Worm (Caenorhabditis elegans) whole organism, mixed stage, embryonic: ENCODE data around the gene C18G1.7.

ENCODE experiments used
- M03D4.4 ChIP-seq: sonication (generic microtip); optimal IDR thresholded peaks from 2 replicates; lab custom pipeline; 2017; ENCODE audit warnings: mild to moderate bottlenecking, missing genetic modification characterization, missing compliant biosample characterization
- bed-3 ChIP-seq: fragments of 200-800 bp; sonication (Bioruptor generic); optimal IDR thresholded peaks from 3 replicates; lab custom pipeline; 2018; ENCODE audit warnings: mild to moderate bottlenecking, missing genetic modification characterization, moderate library complexity, missing compliant biosample characterization
- blmp-1 ChIP-seq: fragments of 150-350 bp; optimal IDR thresholded peaks from 2 replicates; lab custom pipeline; 2014; ENCODE audit warnings: missing biosample characterization, missing genetic modification characterization
- ceh-39 ChIP-seq: fragments of 150-350 bp; optimal IDR thresholded peaks from 2 replicates; lab custom pipeline; 2014; ENCODE audit warnings: missing biosample characterization, missing genetic modification characterization
- ceh-43 ChIP-seq: fragments of 200-800 bp; sonication (Bioruptor generic); optimal IDR thresholded peaks from 2 replicates; lab custom pipeline; 2018; ENCODE audit warnings: mild to moderate bottlenecking, missing genetic modification characterization, moderate library complexity, missing compliant biosample characterization
- ceh-83 ChIP-seq: fragments of 200-800 bp; sonication (Bioruptor generic); optimal IDR thresholded peaks from 2 replicates; lab custom pipeline; 2018; ENCODE audit warnings: mild to moderate bottlenecking, missing genetic modification characterization, missing compliant biosample characterization
- cnd-1 ChIP-seq: fragments of 200-800 bp; sonication (Bioruptor generic); optimal IDR thresholded peaks from 2 replicates; lab custom pipeline; 2018; ENCODE audit warnings: mild to moderate bottlenecking, missing genetic modification characterization, missing compliant biosample characterization
- drap-1 ChIP-seq: fragments of 200-800 bp; sonication (Bioruptor generic); optimal IDR thresholded peaks from 3 replicates; lab custom pipeline; 2018; ENCODE audit warnings: mild to moderate bottlenecking, missing genetic modification characterization, missing compliant biosample characterization
- elt-1 ChIP-seq: sonication (generic microtip); optimal IDR thresholded peaks from 2 replicates; lab custom pipeline; 2017; ENCODE audit warnings: missing genetic modification characterization, mild to moderate bottlenecking, missing compliant biosample characterization, antibody characterized with exemption, moderate library complexity, borderline replicate concordance; ENCODE audit not compliant: insufficient read depth
- elt-3 ChIP-seq: fragments of 150-350 bp; optimal IDR thresholded peaks from 2 replicates; lab custom pipeline; 2014; ENCODE audit warnings: missing biosample characterization, missing genetic modification characterization
- flh-1 ChIP-seq: fragments of 200-800 bp; sonication (Bioruptor generic); optimal IDR thresholded peaks from 2 replicates; lab custom pipeline; 2018; ENCODE audit warnings: mild to moderate bottlenecking, missing genetic modification characterization, moderate library complexity, missing compliant biosample characterization
- ham-2 ChIP-seq: fragments of 200-800 bp; sonication (Bioruptor generic); optimal IDR thresholded peaks from 2 replicates; lab custom pipeline; 2018; ENCODE audit warnings: mild to moderate bottlenecking, missing genetic modification characterization, missing compliant biosample characterization
- hlh-1 ChIP-seq: fragments of 150-350 bp; optimal IDR thresholded peaks from 2 replicates; lab custom pipeline; 2014; ENCODE audit warnings: missing biosample characterization, missing genetic modification reagents, missing genetic modification characterization
- lin-13 ChIP-seq: fragments of 150-350 bp; optimal IDR thresholded peaks from 2 replicates; lab custom pipeline; 2014; ENCODE audit warnings: missing biosample characterization, missing genetic modification characterization
- lin-32 ChIP-seq: fragments of 200-800 bp; sonication (Bioruptor generic); optimal IDR thresholded peaks from 2 replicates; lab custom pipeline; 2018; ENCODE audit warnings: mild to moderate bottlenecking, missing genetic modification characterization, missing compliant biosample characterization
- lsy-2 ChIP-seq: fragments of 150-350 bp; optimal IDR thresholded peaks from 2 replicates; lab custom pipeline; 2014; ENCODE audit warnings: missing biosample characterization, missing genetic modification characterization
- mep-1 ChIP-seq: fragments of 150-350 bp; optimal IDR thresholded peaks from 2 replicates; lab custom pipeline; 2017; ENCODE audit warnings: missing biosample characterization, missing genetic modification reagents, missing genetic modification characterization, inconsistent platforms
- mls-2 ChIP-seq: sonication (generic microtip); optimal IDR thresholded peaks from 2 replicates; lab custom pipeline; 2016; ENCODE audit warnings: mild to moderate bottlenecking, missing genetic modification characterization, moderate library complexity, missing compliant biosample characterization
- nhr-12 ChIP-seq: fragments of 150-350 bp; optimal IDR thresholded peaks from 2 replicates; lab custom pipeline; 2014; ENCODE audit warnings: missing biosample characterization, missing genetic modification characterization
- nhr-2 ChIP-seq: fragments of 150-350 bp; optimal IDR thresholded peaks from 2 replicates; lab custom pipeline; 2014; ENCODE audit warnings: missing biosample characterization, missing genetic modification characterization
- nhr-237 ChIP-seq: fragments of 150-350 bp; optimal IDR thresholded peaks from 2 replicates; lab custom pipeline; 2014; ENCODE audit warnings: missing biosample characterization, missing genetic modification characterization
- nhr-28 ChIP-seq: fragments of 150-350 bp; optimal IDR thresholded peaks from 2 replicates; lab custom pipeline; 2014; ENCODE audit warnings: missing biosample characterization, missing genetic modification characterization
- nhr-76 ChIP-seq: sonication (generic microtip); optimal IDR thresholded peaks from 2 replicates; lab custom pipeline; 2017; ENCODE audit warnings: missing biosample characterization, missing genetic modification characterization
- pha-4 ChIP-seq: fragments of 150-350 bp; optimal IDR thresholded peaks from 2 replicates; lab custom pipeline; 2018; ENCODE audit warnings: missing biosample characterization, missing genetic modification reagents, missing genetic modification characterization
- sem-2 ChIP-seq: fragments of 200-800 bp; sonication (Bioruptor generic); optimal IDR thresholded peaks from 2 replicates; lab custom pipeline; 2018; ENCODE audit warnings: mild to moderate bottlenecking, missing genetic modification characterization, missing compliant biosample characterization
- sptf-1 ChIP-seq: sonication (generic microtip); optimal IDR thresholded peaks from 2 replicates; lab custom pipeline; 2017; ENCODE audit warnings: mild to moderate bottlenecking, missing genetic modification characterization, moderate library complexity, missing compliant biosample characterization
- tbx-8 ChIP-seq: fragments of 200-800 bp; sonication (Bioruptor generic); optimal IDR thresholded peaks from 2 replicates; lab custom pipeline; 2018; ENCODE audit warnings: mild to moderate bottlenecking, missing genetic modification characterization, moderate library complexity, missing compliant biosample characterization
- unc-120 ChIP-seq: sonication (generic microtip); optimal IDR thresholded peaks from 2 replicates; lab custom pipeline; 2017; ENCODE audit warnings: missing genetic modification characterization, missing compliant biosample characterization; ENCODE audit not compliant: poor library complexity, severe bottlenecking
- unc-39 ChIP-seq: fragments of 150-350 bp; optimal IDR thresholded peaks from 2 replicates; lab custom pipeline; 2014; ENCODE audit warnings: missing biosample characterization, missing genetic modification characterization
- unc-62 ChIP-seq: fragments of 150-350 bp; optimal IDR thresholded peaks from 2 replicates; lab custom pipeline; 2014; ENCODE audit warnings: missing biosample characterization, missing genetic modification reagents, missing genetic modification characterization
- zip-8 ChIP-seq: fragments of 150-350 bp; optimal IDR thresholded peaks from 2 replicates; lab custom pipeline; 2014; ENCODE audit warnings: missing biosample characterization, missing genetic modification characterization
- ztf-11 ChIP-seq: fragments of 150-350 bp; optimal IDR thresholded peaks from 2 replicates; lab custom pipeline; 2014; ENCODE audit warnings: missing biosample characterization, missing genetic modification characterization

Gene C18G1.7

DNA sequence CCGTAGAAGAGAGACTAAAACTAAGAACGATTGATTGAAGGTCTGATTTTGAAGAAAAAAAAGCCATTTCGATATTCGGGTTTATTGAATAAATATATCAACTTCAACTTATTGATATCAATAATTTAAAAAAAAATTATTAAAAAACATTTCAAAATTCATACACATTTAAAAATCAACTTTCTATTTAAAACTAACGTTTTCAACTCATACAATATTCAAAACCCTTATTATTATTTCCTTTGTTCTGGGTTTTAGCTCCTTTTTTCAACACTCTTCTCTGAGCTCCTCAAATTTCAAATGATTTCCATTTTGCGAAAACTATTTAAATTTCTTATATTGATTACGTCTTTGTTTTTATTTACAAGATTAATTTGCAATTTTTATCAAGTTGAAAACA is at the start of gene C18G1.7:
Gene C18G1.7, plus strand, starts transcription at position 301 of the 400 bp plus-strand sequence.
- TF ChIP-seq nhr-237 (tag; lab: Kevin White, UChicago), result no peak
- no peak for TF ChIP-seq elt-1 (tag; lab: Kevin White, UChicago)
- no peak for TF ChIP-seq ceh-83 (GFP tag; lab: Kevin White, UChicago)
- no peak for TF ChIP-seq nhr-2
- TF ChIP-seq unc-120 (tag; lab: Kevin White, UChicago), result no peak
- no peak for TF ChIP-seq tbx-8 (GFP tag; lab: Kevin White, UChicago)
- no peak for TF ChIP-seq unc-62 (GFP tag; lab: Kevin White, UChicago)
- no peak for TF ChIP-seq sptf-1
- TF ChIP-seq ztf-11, result no peak
- no peak for TF ChIP-seq M03D4.4 (tag; lab: Kevin White, UChicago)
- TF ChIP-seq hlh-1 (tag; lab: Kevin White, UChicago), result no peak
- TF ChIP-seq nhr-28, result no peak
- no peak for TF ChIP-seq unc-39
- TF ChIP-seq nhr-12 (tag; lab: Kevin White, UChicago), result no peak

DNA sequence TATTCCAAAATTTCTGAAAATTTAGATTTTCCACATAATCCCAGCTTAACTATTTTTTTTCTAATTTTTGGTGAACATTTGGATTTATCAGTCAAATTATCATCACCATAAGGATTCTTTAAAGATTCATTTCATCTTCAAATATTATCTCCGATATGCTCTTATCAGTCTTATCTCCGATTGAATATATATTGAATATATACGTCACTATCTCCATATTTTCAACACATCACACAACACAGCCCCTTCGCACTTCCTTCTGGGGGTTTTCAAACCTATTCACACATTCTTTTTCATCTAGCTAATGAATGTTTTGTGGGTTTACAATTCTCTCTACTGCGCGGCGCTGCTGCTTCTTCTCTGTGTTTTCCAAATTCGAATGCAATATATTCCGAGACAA is 46.7 kb upstream of the C18G1.7 start:
- TF ChIP-seq elt-1 (tag; lab: Kevin White, UChicago) (peak; percentile 52), ceh-83 (GFP tag; lab: Kevin White, UChicago) (no peak), elt-3 (tag; lab: Kevin White, UChicago) (peak; percentile 82)
- TF ChIP-seq, all 35 proteins: peak for 2

DNA sequence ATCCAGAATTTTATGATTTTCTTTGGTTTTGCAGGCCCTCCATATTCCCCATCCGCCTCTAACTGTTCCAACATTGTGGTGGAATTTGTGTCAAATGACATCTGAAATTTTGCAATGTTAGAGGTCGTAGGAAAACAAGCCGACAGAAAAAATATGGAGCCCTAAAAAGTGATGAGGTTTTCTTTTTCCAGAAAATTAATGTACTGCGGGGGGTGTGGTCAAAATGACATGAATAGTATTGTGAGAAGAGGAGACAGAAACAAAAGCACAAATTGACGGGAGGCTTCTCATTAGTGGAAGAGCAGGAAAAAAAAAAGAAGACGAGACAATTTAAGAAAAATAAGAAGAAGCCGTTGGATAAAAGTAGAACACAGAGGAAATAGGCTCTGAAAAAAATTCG is 45.2 kb upstream of the C18G1.7 start, which contains the start of gene ZC266.1:
Gene ZC266.1, minus strand, starts transcription at position 101 of the 400 bp plus-strand sequence.
- TF ChIP-seq ceh-43 (no peak), bed-3 (GFP tag; lab: Kevin White, UChicago) (no peak), unc-39 (no peak), nhr-2 (no peak), mep-1 (tag; lab: Kevin White, UChicago) (no peak), unc-120 (tag; lab: Kevin White, UChicago) (no peak), lsy-2 (tag; lab: Kevin White, UChicago) (no peak), hlh-1 (tag; lab: Kevin White, UChicago) (no peak), unc-62 (GFP tag; lab: Kevin White, UChicago) (no peak), nhr-237 (tag; lab: Kevin White, UChicago) (no peak), nhr-28 (no peak), drap-1 (GFP tag; lab: Kevin White, UChicago) (no peak), sem-2 (GFP tag; lab: Kevin White, UChicago) (no peak), lin-13 (tag; lab: Kevin White, UChicago) (no peak), zip-8 (tag; lab: Kevin White, UChicago) (no peak), flh-1 (GFP tag; lab: Kevin White, UChicago) (no peak), M03D4.4 (tag; lab: Kevin White, UChicago) (no peak), cnd-1 (no peak)

DNA sequence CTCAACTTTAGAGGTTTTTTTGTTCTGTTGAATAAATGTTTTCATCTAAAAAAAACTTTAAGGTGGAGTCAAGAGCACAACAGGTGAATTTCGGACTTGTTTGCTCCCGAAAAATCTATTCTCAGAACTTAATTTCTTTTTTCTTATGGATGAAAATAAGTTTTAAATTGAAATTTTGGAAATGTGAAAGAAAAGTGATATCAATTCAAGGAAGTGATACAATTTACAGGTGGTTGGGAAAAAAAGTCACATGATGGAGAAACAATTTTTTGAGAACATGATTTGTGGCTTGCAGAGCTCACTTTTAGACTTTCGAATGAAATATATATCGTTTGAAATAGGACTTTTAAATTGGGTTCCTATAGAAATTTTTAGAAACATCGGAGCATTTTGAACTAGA is 37.7 kb upstream of the C18G1.7 start:
- no peak for TF ChIP-seq mls-2 (tag; lab: Kevin White, UChicago)
- TF ChIP-seq nhr-76 (tag; lab: Kevin White, UChicago), result no peak
- TF ChIP-seq ceh-83 (GFP tag; lab: Kevin White, UChicago), result no peak
- TF ChIP-seq hlh-1 (tag; lab: Kevin White, UChicago), result no peak
- TF ChIP-seq zip-8 (tag; lab: Kevin White, UChicago), result no peak
- no peak for TF ChIP-seq bed-3 (GFP tag; lab: Kevin White, UChicago)
- no peak for TF ChIP-seq unc-62 (GFP tag; lab: Kevin White, UChicago)
- no peak for TF ChIP-seq mep-1 (tag; lab: Kevin White, UChicago)
- no peak for TF ChIP-seq ceh-43
- no peak for TF ChIP-seq nhr-28
- no peak for TF ChIP-seq ztf-11
- TF ChIP-seq tbx-8 (GFP tag; lab: Kevin White, UChicago), result no peak
- no peak for TF ChIP-seq pha-4 (tag; lab: Kevin White, UChicago)
- no peak for TF ChIP-seq ceh-39 (tag; lab: Kevin White, UChicago)
- TF ChIP-seq blmp-1 (tag; lab: Kevin White, UChicago), result no peak
- TF ChIP-seq M03D4.4 (tag; lab: Kevin White, UChicago), result no peak
- TF ChIP-seq sptf-1, result no peak
- no peak for TF ChIP-seq nhr-2
- TF ChIP-seq sem-2 (GFP tag; lab: Kevin White, UChicago), result no peak

DNA sequence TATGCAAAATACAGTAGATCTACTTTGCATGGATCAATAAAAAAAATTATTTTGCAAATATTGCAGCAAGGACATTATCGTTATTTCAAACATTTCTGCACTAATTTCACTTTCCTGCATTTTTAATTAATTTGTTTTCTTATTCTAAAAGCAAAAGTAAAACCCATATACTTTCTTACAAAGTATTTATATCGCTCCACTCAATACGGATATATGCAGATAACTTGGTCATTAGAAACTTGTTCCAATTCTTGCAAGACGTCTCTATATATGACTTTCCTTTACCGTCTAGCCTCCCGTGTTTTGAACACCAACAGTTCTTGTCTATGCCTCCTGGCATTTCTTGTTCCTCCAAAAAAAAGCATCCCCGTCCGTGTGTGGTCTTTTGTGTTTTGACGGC is 34.9 kb upstream of the C18G1.7 start, which contains the start of gene oac-24:
Gene oac-24, plus strand, starts transcription at position 301 of the 400 bp plus-strand sequence.
- TF ChIP-seq nhr-28 (no peak), lin-32 (GFP tag; lab: Kevin White, UChicago) (no peak), unc-39 (no peak), cnd-1 (no peak), ceh-39 (tag; lab: Kevin White, UChicago) (no peak), tbx-8 (GFP tag; lab: Kevin White, UChicago) (no peak), bed-3 (GFP tag; lab: Kevin White, UChicago) (no peak), sptf-1 (no peak), ztf-11 (no peak), ceh-83 (GFP tag; lab: Kevin White, UChicago) (no peak), unc-120 (tag; lab: Kevin White, UChicago) (no peak), mep-1 (tag; lab: Kevin White, UChicago) (no peak), ham-2 (no peak), lsy-2 (tag; lab: Kevin White, UChicago) (no peak)
- TF ChIP-seq, all 35 proteins: peak for 0
